Fruit fly (Drosophila melanogaster) whole organism, wandering third instar larva: ENCODE measurements around the gene CG32243.
A peak's percentile ranks its signal among the peaks of the same experiment; 100 is the strongest.

Source experiments
- CG32264 ChIP-seq: fragments of 200-800 bp; sonication (Bioruptor generic); optimal IDR thresholded peaks from 2 replicates; lab custom pipeline; 2016; ENCODE audit warnings: missing biosample characterization, missing genetic modification characterization
- CG9705 ChIP-seq: fragments of 200-800 bp; sonication (Bioruptor generic); optimal IDR thresholded peaks from 2 replicates; lab custom pipeline; 2018; ENCODE audit warnings: missing biosample characterization, mild to moderate bottlenecking, missing genetic modification characterization
- CrebA ChIP-seq: fragments of 200-800 bp; sonication (Bioruptor generic); optimal IDR thresholded peaks from 2 replicates; lab custom pipeline; 2016; ENCODE audit warnings: missing biosample characterization, mild to moderate bottlenecking, missing genetic modification characterization, borderline replicate concordance
- Dfd ChIP-seq: fragments of >200 bp; optimal IDR thresholded peaks from 2 replicates; lab custom pipeline; 2017; ENCODE audit warnings: missing biosample characterization, missing genetic modification characterization
- Dif ChIP-seq: fragments of 200-275, 200-300 bp; sonication (Bioruptor generic); optimal IDR thresholded peaks from 2 replicates; lab custom pipeline; 2018; ENCODE audit warnings: missing biosample characterization, missing genetic modification characterization; ENCODE audit not compliant: partially characterized antibody
- GATAd ChIP-seq: sonication (Bioruptor generic); optimal IDR thresholded peaks from 2 replicates; lab custom pipeline; 2016; ENCODE audit warnings: missing biosample characterization, missing genetic modification characterization
- HLH106 ChIP-seq: fragments of 200-800 bp; optimal IDR thresholded peaks from 3 replicates; lab custom pipeline; 2019; ENCODE audit warnings: missing biosample characterization, mild to moderate bottlenecking, missing genetic modification characterization, moderate library complexity
- Hnf4 ChIP-seq: fragments of 200-800 bp; sonication (Bioruptor generic); optimal IDR thresholded peaks from 2 replicates; lab custom pipeline; 2016; ENCODE audit warnings: missing biosample characterization, mild to moderate bottlenecking, missing genetic modification characterization
- Hr83 ChIP-seq: fragments of 200-300 bp; sonication (Bioruptor generic); optimal IDR thresholded peaks from 2 replicates; lab custom pipeline; 2016; ENCODE audit warnings: missing biosample characterization, mild to moderate bottlenecking, missing genetic modification characterization, moderate library complexity; ENCODE audit not compliant: poor library complexity, severe bottlenecking
- Jra ChIP-seq: sonication (Bioruptor generic); optimal IDR thresholded peaks from 2 replicates; lab custom pipeline; 2016; ENCODE audit warnings: missing biosample characterization, missing genetic modification characterization
- Mio ChIP-seq: sonication (Bioruptor generic); optimal IDR thresholded peaks from 2 replicates; lab custom pipeline; 2016; ENCODE audit warnings: missing biosample characterization, missing genetic modification characterization
- Myc ChIP-seq: fragments of >200 bp; optimal IDR thresholded peaks from 2 replicates; lab custom pipeline; 2017
- N ChIP-seq: fragments of >200 bp; optimal IDR thresholded peaks from 2 replicates; lab custom pipeline; 2018; ENCODE audit warnings: missing biosample characterization, missing external identifiers, missing genetic modification characterization
- OdsH ChIP-seq: fragments of 200-800 bp; sonication (Bioruptor generic); optimal IDR thresholded peaks from 2 replicates; lab custom pipeline; 2016; ENCODE audit warnings: missing biosample characterization, mild to moderate bottlenecking, missing genetic modification characterization
- Rel ChIP-seq, 2 experiments: fragments of 200-800 bp; sonication (Bioruptor generic) in 1 of 2; optimal IDR thresholded peaks; 2 replicates in 1 of 2; 3 replicates in 1 of 2; lab custom pipeline; 2016 to 2019; ENCODE audit warnings: mild to moderate bottlenecking in 2 of 2, missing biosample characterization in 2 of 2, missing genetic modification characterization in 2 of 2, moderate library complexity in 1 of 2
- Sp1 ChIP-seq: fragments of 200-800 bp; sonication (Bioruptor generic); optimal IDR thresholded peaks from 3 replicates; lab custom pipeline; 2019; ENCODE audit warnings: missing biosample characterization, mild to moderate bottlenecking, missing genetic modification characterization, moderate library complexity
- Vsx2 ChIP-seq: fragments of 200-300, 225-300 bp; sonication (Bioruptor generic); optimal IDR thresholded peaks from 2 replicates; lab custom pipeline; 2018; ENCODE audit warnings: missing biosample characterization, missing genetic modification characterization; ENCODE audit not compliant: partially characterized antibody
- br ChIP-seq: fragments of 200-800 bp; sonication (Bioruptor generic); optimal IDR thresholded peaks from 2 replicates; lab custom pipeline; 2016; ENCODE audit warnings: missing biosample characterization, missing genetic modification characterization
- brk ChIP-seq: fragments of 200-800 bp; sonication (Bioruptor generic); optimal IDR thresholded peaks from 2 replicates; lab custom pipeline; 2016; ENCODE audit warnings: missing biosample characterization, mild to moderate bottlenecking, missing genetic modification characterization
- dl ChIP-seq, 2 experiments: fragments of 175-275, 200-275 bp in 1 of 2; fragments of 200-275 bp in 1 of 2; sonication (Bioruptor generic); optimal IDR thresholded peaks; lab custom pipeline; 2018; ENCODE audit warnings: mild to moderate bottlenecking in 2 of 2, missing biosample characterization in 2 of 2, missing genetic modification characterization in 2 of 2, moderate library complexity in 2 of 2; ENCODE audit not compliant: partially characterized antibody in 2 of 2, insufficient read depth in 1 of 2
- dmrt93B ChIP-seq: fragments of 200-800 bp; sonication (Bioruptor generic); optimal IDR thresholded peaks from 2 replicates; lab custom pipeline; 2018; ENCODE audit warnings: missing biosample characterization, mild to moderate bottlenecking, missing genetic modification characterization
- ey ChIP-seq: fragments of 200-800 bp; sonication (Bioruptor generic); optimal IDR thresholded peaks from 2 replicates; lab custom pipeline; 2016; ENCODE audit warnings: missing biosample characterization, missing genetic modification characterization
- foxo ChIP-seq, 2 experiments: fragments of 200-800 bp; sonication (Bioruptor generic); optimal IDR thresholded peaks; 2 replicates in 1 of 2; 3 replicates in 1 of 2; lab custom pipeline; 2016 to 2017; ENCODE audit warnings: missing biosample characterization in 2 of 2, missing genetic modification characterization in 2 of 2
- fru ChIP-seq: fragments of 200-800 bp; sonication (Bioruptor generic); optimal IDR thresholded peaks from 3 replicates; lab custom pipeline; 2016; ENCODE audit warnings: missing biosample characterization, mild to moderate bottlenecking, missing genetic modification characterization
- h ChIP-seq: fragments of 200-800 bp; sonication (Bioruptor generic); optimal IDR thresholded peaks from 3 replicates; lab custom pipeline; 2016; ENCODE audit warnings: missing biosample characterization, mild to moderate bottlenecking, missing genetic modification characterization
- jim ChIP-seq: fragments of 175-275, 200-325 bp; sonication (Bioruptor generic); optimal IDR thresholded peaks from 2 replicates; lab custom pipeline; 2016; ENCODE audit warnings: missing biosample characterization, mild to moderate bottlenecking, missing genetic modification characterization
- lola ChIP-seq: fragments of >200 bp; optimal IDR thresholded peaks from 2 replicates; lab custom pipeline; 2017; ENCODE audit warnings: missing biosample characterization, missing genetic modification characterization
- pan ChIP-seq: fragments of >200 bp; optimal IDR thresholded peaks from 2 replicates; lab custom pipeline; 2017
- rgr ChIP-seq: fragments of 200-800 bp; sonication (Bioruptor generic); optimal IDR thresholded peaks from 3 replicates; lab custom pipeline; 2016; ENCODE audit warnings: missing biosample characterization, mild to moderate bottlenecking, missing genetic modification characterization
- sv ChIP-seq: fragments of 200-800 bp; sonication (Bioruptor generic); optimal IDR thresholded peaks from 3 replicates; lab custom pipeline; 2016; ENCODE audit warnings: missing biosample characterization, missing genetic modification characterization
- tai ChIP-seq: sonication (Bioruptor generic); optimal IDR thresholded peaks from 2 replicates; lab custom pipeline; 2016; ENCODE audit warnings: missing biosample characterization, missing genetic modification characterization
- woc ChIP-seq: sonication (Bioruptor generic); optimal IDR thresholded peaks from 2 replicates; lab custom pipeline; 2016; ENCODE audit warnings: missing biosample characterization, mild to moderate bottlenecking, missing genetic modification characterization

CG32243 gene

DNA sequence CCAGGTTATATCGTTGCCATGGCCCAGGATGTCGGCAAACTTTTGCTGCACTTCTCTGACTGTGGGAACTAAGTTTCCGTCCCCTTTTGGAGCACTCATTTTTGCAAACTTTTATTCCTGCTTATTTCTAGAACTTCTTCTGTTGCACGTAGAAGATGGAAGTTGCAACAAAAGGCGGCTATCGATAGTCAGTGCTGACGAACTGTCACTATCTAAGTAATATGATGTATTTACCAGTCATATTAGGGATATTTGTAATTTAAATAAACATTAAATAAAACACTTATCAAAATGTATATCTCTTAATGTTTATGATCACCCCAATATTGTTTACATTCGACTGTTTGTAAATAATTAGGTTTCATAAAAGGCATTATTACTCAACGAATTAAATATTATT is at the start of gene CG32243:
CG32243 (minus strand) TSS at position 175 of the 400 bp plus-strand sequence.
- TF ChIP-seq N, result peak; percentile 78
- TF ChIP-seq CG32264 (GFP tag; lab: Kevin White, UChicago), result no peak

dm6 chr3L:4590051-4590450 is 49.0 kb upstream of the CG32243 start:
- TF ChIP-seq tai (GFP tag; lab: Kevin White, UChicago) (no peak), dmrt93B (GFP tag; lab: Kevin White, UChicago) (no peak), Dfd (GFP tag; lab: Kevin White, UChicago) (peak; percentile 95), Vsx2 (no peak), Sp1 (GFP tag; lab: Kevin White, UChicago) (no peak)

DNA sequence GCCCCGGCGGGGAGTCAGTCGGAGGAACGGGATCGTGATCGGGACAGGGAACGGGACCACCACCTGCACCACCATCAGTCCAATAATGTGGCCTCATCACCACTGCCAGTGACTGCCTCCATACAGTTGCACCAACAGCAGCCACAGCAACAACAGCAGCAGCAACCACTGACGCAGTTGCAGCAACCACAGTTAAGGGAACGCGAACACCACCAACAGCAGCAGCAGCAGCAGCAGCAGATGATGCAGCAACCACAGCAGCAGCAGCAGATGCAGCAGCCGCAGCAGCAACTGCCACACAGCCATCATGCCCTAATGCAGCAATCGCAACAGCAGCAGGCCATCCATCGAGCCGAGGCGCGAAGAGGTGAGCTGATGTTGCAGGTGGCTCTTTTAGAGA is 34.3 kb upstream of the CG32243 start:
- TF ChIP-seq Dfd (GFP tag; lab: Kevin White, UChicago) (peak; percentile 93), Hr83 (no peak)

dm6 chr3L:4574439-4574838 is 33.4 kb upstream of the CG32243 start:
- no peak for TF ChIP-seq ey (GFP tag; lab: Kevin White, UChicago)
- no peak for TF ChIP-seq fru (GFP tag; lab: Kevin White, UChicago)
- TF ChIP-seq Mio (GFP tag; lab: Kevin White, UChicago), result no peak
- TF ChIP-seq tai (GFP tag; lab: Kevin White, UChicago), result no peak
- no peak for TF ChIP-seq pan (lab: Kevin White, UChicago)
- TF ChIP-seq rgr (GFP tag; lab: Kevin White, UChicago), result no peak
- TF ChIP-seq h, result no peak
- no peak for TF ChIP-seq CrebA (GFP tag; lab: Kevin White, UChicago)
- TF ChIP-seq br (GFP tag; lab: Kevin White, UChicago), result no peak
- TF ChIP-seq CG32264 (GFP tag; lab: Kevin White, UChicago), result no peak
- TF ChIP-seq GATAd (GFP tag; lab: Kevin White, UChicago), result no peak
- TF ChIP-seq lola (GFP tag; lab: Kevin White, UChicago), result no peak

DNA sequence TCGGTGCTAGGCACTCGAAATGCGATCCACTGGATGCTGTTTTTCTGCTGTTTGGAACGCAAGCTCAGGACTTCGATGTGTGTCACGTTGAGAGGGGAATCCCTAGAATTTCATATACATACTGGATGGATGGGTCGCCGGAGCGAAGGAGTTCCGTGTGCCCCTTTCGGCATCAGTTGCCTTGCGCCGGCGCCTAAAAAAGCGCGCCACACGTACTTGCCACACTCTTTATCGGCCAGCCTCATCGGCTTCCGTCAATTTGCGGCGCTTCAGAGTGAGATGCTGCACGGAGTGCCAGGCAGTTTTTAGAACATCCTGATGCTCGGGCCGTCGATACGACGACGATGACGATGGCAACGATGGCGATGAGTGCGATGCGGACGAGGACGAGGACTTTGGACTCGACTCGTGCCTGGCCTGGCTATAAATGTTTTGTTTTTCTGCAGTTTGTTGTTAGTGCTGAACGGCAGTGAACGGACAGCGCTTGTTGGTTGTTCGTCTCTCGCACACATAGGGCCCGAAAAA is 15.8 kb upstream of the CG32243 start:
- no peak for TF ChIP-seq Hnf4 (GFP tag; lab: Kevin White, UChicago)
- no peak for TF ChIP-seq CrebA (GFP tag; lab: Kevin White, UChicago)
- TF ChIP-seq CG32264 (GFP tag; lab: Kevin White, UChicago), result no peak
- no peak for TF ChIP-seq Hr83
- TF ChIP-seq dl (GFP tag; optimal IDR thresholded peaks at IDR 0.05; lab: Kevin White, UChicago; ENCODE audit: insufficient read depth in 1 of 2, partially characterized antibody in 2 of 2), result no peak
- no peak for TF ChIP-seq h
- no peak for TF ChIP-seq Rel (GFP tag; optimal IDR thresholded peaks at IDR 0.05; lab: Kevin White, UChicago)
- no peak for TF ChIP-seq Rel (tag; optimal IDR thresholded peaks at IDR 0.05; lab: Kevin White, UChicago)
- no peak for TF ChIP-seq CG9705 (GFP tag; lab: Kevin White, UChicago)
- no peak for TF ChIP-seq foxo (GFP tag; optimal IDR thresholded peaks at IDR 0.05; lab: Kevin White, UChicago)
- no peak for TF ChIP-seq OdsH (GFP tag; lab: Kevin White, UChicago)
- no peak for TF ChIP-seq Dif (GFP tag; lab: Kevin White, UChicago)
- no peak for TF ChIP-seq br (GFP tag; lab: Kevin White, UChicago)
- TF ChIP-seq jim (GFP tag; lab: Kevin White, UChicago), result no peak
- no peak for TF ChIP-seq HLH106 (tag; lab: Kevin White, UChicago)
- no peak for TF ChIP-seq Jra
- TF ChIP-seq pan (lab: Kevin White, UChicago), result no peak

dm6 chr3L:4555787-4556186 is 14.7 kb upstream of the CG32243 start, which contains the start of gene CG42540:
Gene CG42540, plus strand, starts transcription at chr3L:4556087.
- TF ChIP-seq lola (GFP tag; lab: Kevin White, UChicago), result no peak
- TF ChIP-seq Vsx2, result no peak
- TF ChIP-seq brk (GFP tag; lab: Kevin White, UChicago), result no peak
- no peak for TF ChIP-seq woc (GFP tag; lab: Kevin White, UChicago)
- TF ChIP-seq N, result no peak
- no peak for TF ChIP-seq sv (GFP tag; lab: Kevin White, UChicago)
- TF ChIP-seq pan (lab: Kevin White, UChicago), result no peak
- no peak for TF ChIP-seq Dif (GFP tag; lab: Kevin White, UChicago)
- TF ChIP-seq Myc (lab: Kevin White, UChicago), result no peak
- no peak for TF ChIP-seq Mio (GFP tag; lab: Kevin White, UChicago)
- no peak for TF ChIP-seq CrebA (GFP tag; lab: Kevin White, UChicago)
